Fruit fly (Drosophila melanogaster) whole organism, embryonic: ENCODE results near the gene Ilp7.
A peak's percentile ranks its signal among the peaks of the same experiment; 100 is the strongest.

Source experiments
- BEAF-32 ChIP-seq: fragments of 200-800 bp; sonication (Bioruptor generic); optimal IDR thresholded peaks from 3 replicates; lab custom pipeline; 2017; ENCODE audit warnings: missing biosample characterization, missing genetic modification characterization, mild to moderate bottlenecking, moderate library complexity, missing genetic modification reagents
- Bdp1 ChIP-seq: fragments of 200-800 bp; sonication (Bioruptor generic); optimal IDR thresholded peaks from 3 replicates; lab custom pipeline; 2016; ENCODE audit warnings: missing biosample characterization, missing genetic modification characterization
- CG10462 ChIP-seq: fragments of 200-800 bp; sonication (Bioruptor generic); optimal IDR thresholded peaks from 2 replicates; lab custom pipeline; 2016; ENCODE audit warnings: missing biosample characterization, missing genetic modification characterization
- CG11398 ChIP-seq: fragments of 200-800 bp; sonication (Bioruptor generic); optimal IDR thresholded peaks from 2 replicates; lab custom pipeline; 2016; ENCODE audit warnings: missing biosample characterization, missing genetic modification characterization
- CG13123 ChIP-seq: fragments of 200-800 bp; sonication (Bioruptor generic); optimal IDR thresholded peaks from 2 replicates; lab custom pipeline; 2016; ENCODE audit warnings: missing biosample characterization, missing genetic modification characterization
- CG15601 ChIP-seq: fragments of 200-800 bp; sonication (Bioruptor generic); optimal IDR thresholded peaks from 3 replicates; lab custom pipeline; 2019; ENCODE audit warnings: missing biosample characterization, mild to moderate bottlenecking, missing genetic modification characterization, moderate library complexity
- CG1602 ChIP-seq: fragments of 200-800 bp; sonication (Bioruptor generic); optimal IDR thresholded peaks from 3 replicates; lab custom pipeline; 2016; ENCODE audit warnings: missing biosample characterization, missing genetic modification characterization
- CG16863 ChIP-seq: fragments of 200-800 bp; sonication (Bioruptor generic); optimal IDR thresholded peaks from 3 replicates; lab custom pipeline; 2016; ENCODE audit warnings: missing biosample characterization, missing genetic modification characterization
- CG17568 ChIP-seq: fragments of 200-800 bp; sonication (Bioruptor generic); optimal IDR thresholded peaks from 2 replicates; lab custom pipeline; 2018; ENCODE audit warnings: missing biosample characterization, mild to moderate bottlenecking, missing genetic modification characterization, moderate library complexity
- CG2120 ChIP-seq: fragments of 200-800 bp; sonication (Bioruptor generic); optimal IDR thresholded peaks from 3 replicates; lab custom pipeline; 2016; ENCODE audit warnings: missing biosample characterization, missing genetic modification characterization
- CG2199 ChIP-seq: fragments of 200-800 bp; sonication (Bioruptor generic); IDR thresholded peaks from 3 replicates; pipeline ENCODE4 v1.3.6; 2022; ENCODE audit warnings: missing biosample characterization, missing genetic modification characterization
- CG2875 ChIP-seq: fragments of 200-800 bp; sonication (Bioruptor generic); optimal IDR thresholded peaks from 2 replicates; lab custom pipeline; 2017; ENCODE audit warnings: missing biosample characterization, mild to moderate bottlenecking, missing genetic modification characterization, missing genetic modification reagents
- CG31365 ChIP-seq: fragments of 200-800 bp; sonication (Bioruptor generic); optimal IDR thresholded peaks from 2 replicates; lab custom pipeline; 2018; ENCODE audit warnings: missing biosample characterization, mild to moderate bottlenecking, missing genetic modification characterization
- CG31441 ChIP-seq: fragments of 200-800 bp; sonication (Bioruptor generic); IDR thresholded peaks from 2 replicates; pipeline ENCODE4 v1.3.6; 2022; ENCODE audit warnings: missing biosample characterization, missing genetic modification characterization
- CG42726 ChIP-seq: fragments of 200-800 bp; sonication (Bioruptor generic); IDR thresholded peaks from 2 replicates; pipeline ENCODE4 v1.3.6; 2022; ENCODE audit warnings: missing biosample characterization, missing genetic modification characterization; ENCODE audit not compliant: partially characterized antibody
- CG4328 ChIP-seq: fragments of 200-800 bp; sonication (Bioruptor generic); optimal IDR thresholded peaks from 3 replicates; lab custom pipeline; 2017; ENCODE audit warnings: missing biosample characterization, missing genetic modification reagents, missing genetic modification characterization
- CG5180 ChIP-seq: fragments of 200-800 bp; sonication (Bioruptor generic); optimal IDR thresholded peaks from 3 replicates; lab custom pipeline; 2017; ENCODE audit warnings: missing biosample characterization, missing genetic modification characterization, mild to moderate bottlenecking, moderate library complexity, missing genetic modification reagents
- CG6175 ChIP-seq: fragments of 200-800 bp; sonication (Bioruptor generic); IDR thresholded peaks from 3 replicates; pipeline ENCODE4 v1.3.6; 2022; ENCODE audit warnings: missing biosample characterization, missing genetic modification characterization
- CG6254 ChIP-seq: fragments of 200-800 bp; sonication (Bioruptor generic); optimal IDR thresholded peaks from 3 replicates; lab custom pipeline; 2017; ENCODE audit warnings: mild to moderate bottlenecking, missing biosample characterization, missing genetic modification reagents, missing genetic modification characterization
- CG8478 ChIP-seq: fragments of >200 bp; optimal IDR thresholded peaks from 2 replicates; lab custom pipeline; 2018
- CG8944 ChIP-seq: fragments of 200-800 bp; sonication (Bioruptor generic); optimal IDR thresholded peaks from 3 replicates; lab custom pipeline; 2016; ENCODE audit warnings: missing biosample characterization, missing genetic modification characterization
- CG9797 ChIP-seq: fragments of 200-800 bp; sonication (Bioruptor generic); optimal IDR thresholded peaks from 3 replicates; lab custom pipeline; 2018; ENCODE audit warnings: missing biosample characterization, mild to moderate bottlenecking, missing genetic modification characterization
- Camta ChIP-seq: fragments of 200-800 bp; sonication (Bioruptor generic); optimal IDR thresholded peaks from 2 replicates; lab custom pipeline; 2016; ENCODE audit warnings: missing biosample characterization, missing genetic modification characterization
- CrebB ChIP-seq: fragments of 200-800 bp; sonication (Bioruptor generic); optimal IDR thresholded peaks from 3 replicates; lab custom pipeline; 2018; ENCODE audit warnings: missing biosample characterization, mild to moderate bottlenecking, missing genetic modification characterization
- Dad ChIP-seq: fragments of 200-800 bp; sonication (Bioruptor generic); optimal IDR thresholded peaks from 3 replicates; lab custom pipeline; 2016; ENCODE audit warnings: missing biosample characterization, missing genetic modification characterization
- Deaf1 ChIP-seq: fragments of 200-800 bp; optimal IDR thresholded peaks from 3 replicates; lab custom pipeline; 2019; ENCODE audit warnings: missing biosample characterization, mild to moderate bottlenecking, missing genetic modification characterization, moderate library complexity
- Dfd ChIP-seq, 2 experiments: fragments of >200 bp; optimal IDR thresholded peaks; 2 replicates each; lab custom pipeline; 2017; ENCODE audit warnings: missing biosample characterization in 2 of 2, missing genetic modification characterization in 2 of 2
- Dref ChIP-seq: fragments of 200-800 bp; sonication (Bioruptor generic); IDR thresholded peaks from 2 replicates; pipeline ENCODE4 v1.3.6; 2022; ENCODE audit warnings: missing biosample characterization, missing genetic modification characterization
- Drgx ChIP-seq: fragments of 200-800 bp; sonication (Bioruptor generic); IDR thresholded peaks from 2 replicates; pipeline ENCODE4 v1.3.6; 2022; ENCODE audit warnings: missing biosample characterization, missing genetic modification characterization
- Ets97D ChIP-seq: fragments of 200-800 bp; sonication (Bioruptor generic); optimal IDR thresholded peaks from 3 replicates; lab custom pipeline; 2016; ENCODE audit warnings: missing biosample characterization, missing genetic modification characterization
- Fer3 ChIP-seq: fragments of 200-800 bp; sonication (Bioruptor generic); optimal IDR thresholded peaks from 2 replicates; lab custom pipeline; 2018; ENCODE audit warnings: missing biosample characterization, mild to moderate bottlenecking, missing genetic modification characterization, moderate library complexity
- MBD-R2 ChIP-seq: fragments of 200-800 bp; sonication (Bioruptor generic); IDR thresholded peaks from 2 replicates; pipeline ENCODE4 v1.3.6; 2022; ENCODE audit warnings: missing biosample characterization, missing genetic modification characterization
- Mrtf ChIP-seq: fragments of 200-800 bp; sonication (Bioruptor generic); IDR thresholded peaks from 3 replicates; pipeline ENCODE4 v1.3.6; 2022; ENCODE audit warnings: missing biosample characterization, missing genetic modification characterization
- Side ChIP-seq: fragments of 200-800 bp; sonication (Bioruptor generic); optimal IDR thresholded peaks from 2 replicates; lab custom pipeline; 2016; ENCODE audit warnings: missing biosample characterization, missing genetic modification characterization
- ase ChIP-seq: fragments of 200-800 bp; sonication (Bioruptor generic); IDR thresholded peaks from 3 replicates; pipeline ENCODE4 v1.3.6; 2022; ENCODE audit warnings: missing biosample characterization, missing genetic modification characterization
- az2 ChIP-seq: fragments of 200-800 bp; sonication (Bioruptor generic); optimal IDR thresholded peaks from 3 replicates; lab custom pipeline; 2016; ENCODE audit warnings: missing biosample characterization, missing genetic modification characterization
- chif ChIP-seq, 2 experiments: fragments of 200-800 bp; sonication (Bioruptor generic); optimal IDR thresholded peaks; 3 replicates each; lab custom pipeline; 2016; ENCODE audit warnings: missing biosample characterization in 2 of 2, missing genetic modification characterization in 2 of 2
- crol ChIP-seq: fragments of 200-800 bp; sonication (Bioruptor generic); IDR thresholded peaks from 2 replicates; pipeline ENCODE4 v1.3.6; 2022; ENCODE audit warnings: missing biosample characterization, missing genetic modification characterization
- en ChIP-seq: fragments of 200-800 bp; sonication (Bioruptor generic); optimal IDR thresholded peaks from 2 replicates; lab custom pipeline; 2016; ENCODE audit warnings: missing biosample characterization, missing genetic modification characterization
- fd3F ChIP-seq: fragments of 200-800 bp; sonication (Bioruptor generic); optimal IDR thresholded peaks from 2 replicates; lab custom pipeline; 2018; ENCODE audit warnings: missing biosample characterization, mild to moderate bottlenecking, missing genetic modification characterization, moderate library complexity
- gsb-n ChIP-seq: fragments of 200-800 bp; sonication (Bioruptor generic); optimal IDR thresholded peaks from 3 replicates; lab custom pipeline; 2018; ENCODE audit warnings: missing biosample characterization, mild to moderate bottlenecking, missing genetic modification characterization
- kah ChIP-seq: fragments of 200-800 bp; sonication (Bioruptor generic); optimal IDR thresholded peaks from 2 replicates; lab custom pipeline; 2018; ENCODE audit warnings: missing biosample characterization, mild to moderate bottlenecking, missing genetic modification characterization
- kay ChIP-seq: fragments of 200-800 bp; sonication (Bioruptor generic); optimal IDR thresholded peaks from 2 replicates; lab custom pipeline; 2016; ENCODE audit warnings: missing biosample characterization, missing genetic modification characterization
- luna ChIP-seq: fragments of 200-800 bp; sonication (Bioruptor generic); optimal IDR thresholded peaks from 2 replicates; lab custom pipeline; 2016; ENCODE audit warnings: missing biosample characterization, missing genetic modification characterization
- onecut ChIP-seq: fragments of 200-800 bp; sonication (Bioruptor generic); IDR thresholded peaks from 2 replicates; pipeline ENCODE4 v1.3.6; 2022; ENCODE audit warnings: missing biosample characterization, missing genetic modification characterization
- pros ChIP-seq: fragments of 200-800 bp; sonication (Bioruptor generic); optimal IDR thresholded peaks from 3 replicates; lab custom pipeline; 2019; ENCODE audit warnings: missing biosample characterization, mild to moderate bottlenecking, missing genetic modification characterization, moderate library complexity
- sens ChIP-seq: fragments of 200-800 bp; sonication (Bioruptor generic); peaks from one replicate; lab custom pipeline; 2016; ENCODE audit warnings: missing biosample characterization, missing genetic modification characterization
- sqz ChIP-seq: fragments of 200-800 bp; sonication (Bioruptor generic); optimal IDR thresholded peaks from 3 replicates; lab custom pipeline; 2018; ENCODE audit warnings: missing biosample characterization, mild to moderate bottlenecking, missing genetic modification characterization
- stc ChIP-seq: fragments of 200-800 bp; sonication (Bioruptor generic); IDR thresholded peaks from 2 replicates; pipeline ENCODE4 v1.3.6; 2022; ENCODE audit warnings: missing biosample characterization, missing genetic modification characterization
- zf30C ChIP-seq: fragments of 200-800 bp; sonication (Bioruptor generic); optimal IDR thresholded peaks from 3 replicates; lab custom pipeline; 2018; ENCODE audit warnings: missing biosample characterization, mild to moderate bottlenecking, missing genetic modification characterization
- zfh2 ChIP-seq: fragments of 200-800 bp; sonication (Bioruptor generic); optimal IDR thresholded peaks from 2 replicates; lab custom pipeline; 2016; ENCODE audit warnings: missing biosample characterization, missing genetic modification characterization

Gene Ilp7

dm6 chrX:3693989-3694769 lies 26.8 kb downstream of the Ilp7 start (continued):
- TF ChIP-seq sqz (GFP tag; lab: Kevin White, UChicago) (no peak), CG1602 (GFP tag; lab: Kevin White, UChicago) (peak; percentile 40), CG15601 (tag; lab: Kevin White, UChicago) (peak; percentile 59), en (no peak), kay (GFP tag; lab: Kevin White, UChicago) (no peak), BEAF-32 (GFP tag; lab: Kevin White, UChicago) (no peak), kah (GFP tag; lab: Kevin White, UChicago) (peak; percentile 25), CG2875 (peak; percentile 57), Fer3 (tag; lab: Kevin White, UChicago) (no peak), CG6254 (GFP tag; lab: Kevin White, UChicago) (peak; percentile 51), sens (peak; percentile 96), az2 (peak; percentile 85), Bdp1 (GFP tag; lab: Kevin White, UChicago) (no peak), Dref (no peak), CG4328 (no peak), ase (GFP tag; lab: Robert Waterston, UW) (no peak), CrebB (tag; lab: Kevin White, UChicago) (no peak), stc (GFP tag; lab: Robert Waterston, UW) (peak; percentile 40; the same call in 1 of the 2 replicates), Mrtf (no peak), CG17568 (no peak), Deaf1 (tag; lab: Kevin White, UChicago) (peak; percentile 2), CG42726 (GFP tag; lab: Robert Waterston, UW) (no peak), crol (GFP tag; lab: Robert Waterston, UW) (no peak), CG2120 (GFP tag; lab: Kevin White, UChicago) (peak; percentile 42), Side (GFP tag; lab: Kevin White, UChicago) (no peak), pros (GFP tag; lab: Kevin White, UChicago) (no peak), gsb-n (peak; percentile 43), Drgx (no peak), CG8478 (lab: Kevin White, UChicago) (no peak), CG8944 (GFP tag; lab: Kevin White, UChicago) (peak; percentile 8), Ets97D (GFP tag; lab: Kevin White, UChicago) (peak; percentile 24), fd3F (GFP tag; lab: Kevin White, UChicago) (no peak), CG16863 (GFP tag; lab: Kevin White, UChicago) (peak; percentile 54), CG6175 (GFP tag; lab: Robert Waterston, UW) (no peak), CG13123 (GFP tag; lab: Kevin White, UChicago) (no peak), CG31441 (GFP tag; lab: Robert Waterston, UW) (peak; percentile 73), Camta (GFP tag; lab: Kevin White, UChicago) (peak; percentile 47), chif (GFP tag; optimal IDR thresholded peaks at IDR 0.05; lab: Kevin White, UChicago) (peak; percentile 37 to 64), CG31365 (tag; lab: Kevin White, UChicago) (no peak), CG5180 (GFP tag; lab: Kevin White, UChicago) (peak; percentile 66), onecut (GFP tag; lab: Robert Waterston, UW) (peak; percentile 13; the same call in 1 of the 2 replicates), luna (GFP tag; lab: Kevin White, UChicago) (no peak), CG10462 (GFP tag; lab: Kevin White, UChicago) (peak; percentile 2), CG2199 (GFP tag; lab: Robert Waterston, UW) (no peak), CG11398 (GFP tag; lab: Kevin White, UChicago) (no peak), zf30C (GFP tag; lab: Kevin White, UChicago) (no peak), Dad (GFP tag; lab: Kevin White, UChicago) (peak; percentile 6), CG9797 (no peak), Dfd (GFP tag; optimal IDR thresholded peaks at IDR 0.05; lab: Kevin White, UChicago) (no peak), MBD-R2 (GFP tag; lab: Robert Waterston, UW) (no peak), zfh2 (GFP tag; lab: Kevin White, UChicago) (no peak)
